Worm (Caenorhabditis elegans) whole organism, late embryonic: ENCODE data around the gene eor-1.

Experiments
- ama-1 ChIP-seq: fragments of 150-350 bp; optimal IDR thresholded peaks from 2 replicates; lab custom pipeline; 2014
- ceh-24 ChIP-seq: sonication (generic microtip); optimal IDR thresholded peaks from 2 replicates; lab custom pipeline; 2016; ENCODE audit warnings: mild to moderate bottlenecking, missing genetic modification characterization, missing compliant biosample characterization
- ceh-31 ChIP-seq: sonication (generic microtip); optimal IDR thresholded peaks from 2 replicates; lab custom pipeline; 2016; ENCODE audit warnings: missing genetic modification characterization, missing compliant biosample characterization
- elt-2 ChIP-seq: sonication (generic microtip); optimal IDR thresholded peaks from 2 replicates; lab custom pipeline; 2016; ENCODE audit warnings: missing genetic modification reagents, missing genetic modification characterization, missing compliant biosample characterization
- fax-1 ChIP-seq: sonication (generic microtip); optimal IDR thresholded peaks from 2 replicates; lab custom pipeline; 2016; ENCODE audit warnings: missing genotype, missing genetic modification characterization, missing compliant biosample characterization
- fkh-10 ChIP-seq: fragments of 150-350 bp; optimal IDR thresholded peaks from 2 replicates; lab custom pipeline; 2014; ENCODE audit warnings: missing biosample characterization, missing genetic modification reagents, missing genetic modification characterization
- hlh-6 ChIP-seq: sonication (generic microtip); optimal IDR thresholded peaks from 2 replicates; lab custom pipeline; 2016; ENCODE audit warnings: missing genotype, missing genetic modification characterization, missing compliant biosample characterization
- nfya-1 ChIP-seq: sonication (generic microtip); optimal IDR thresholded peaks from 2 replicates; lab custom pipeline; 2017; ENCODE audit warnings: missing genetic modification characterization, mild to moderate bottlenecking, missing compliant biosample characterization, antibody characterized with exemption, moderate library complexity
- nhr-11 ChIP-seq: fragments of 150-350 bp; optimal IDR thresholded peaks from 2 replicates; lab custom pipeline; 2014; ENCODE audit warnings: missing biosample characterization, missing genetic modification characterization
- npax-4 ChIP-seq: sonication (generic microtip); optimal IDR thresholded peaks from 2 replicates; lab custom pipeline; 2016; ENCODE audit warnings: missing genetic modification characterization, missing compliant biosample characterization
- pax-1 ChIP-seq: fragments of 150-350 bp; optimal IDR thresholded peaks from 2 replicates; lab custom pipeline; 2014; ENCODE audit warnings: missing biosample characterization, missing genetic modification characterization
- pha-4 ChIP-seq: fragments of 150-350 bp; optimal IDR thresholded peaks from 2 replicates; lab custom pipeline; 2018; ENCODE audit warnings: missing biosample characterization, missing genetic modification reagents, missing genetic modification characterization
- syd-9 ChIP-seq: sonication (generic microtip); optimal IDR thresholded peaks from 2 replicates; lab custom pipeline; 2016; ENCODE audit warnings: mild to moderate bottlenecking, missing genetic modification characterization, moderate library complexity, missing compliant biosample characterization
- tbx-2 ChIP-seq: sonication (generic microtip); optimal IDR thresholded peaks from 2 replicates; lab custom pipeline; 2016; ENCODE audit warnings: missing genetic modification characterization, missing compliant biosample characterization

DNA sequence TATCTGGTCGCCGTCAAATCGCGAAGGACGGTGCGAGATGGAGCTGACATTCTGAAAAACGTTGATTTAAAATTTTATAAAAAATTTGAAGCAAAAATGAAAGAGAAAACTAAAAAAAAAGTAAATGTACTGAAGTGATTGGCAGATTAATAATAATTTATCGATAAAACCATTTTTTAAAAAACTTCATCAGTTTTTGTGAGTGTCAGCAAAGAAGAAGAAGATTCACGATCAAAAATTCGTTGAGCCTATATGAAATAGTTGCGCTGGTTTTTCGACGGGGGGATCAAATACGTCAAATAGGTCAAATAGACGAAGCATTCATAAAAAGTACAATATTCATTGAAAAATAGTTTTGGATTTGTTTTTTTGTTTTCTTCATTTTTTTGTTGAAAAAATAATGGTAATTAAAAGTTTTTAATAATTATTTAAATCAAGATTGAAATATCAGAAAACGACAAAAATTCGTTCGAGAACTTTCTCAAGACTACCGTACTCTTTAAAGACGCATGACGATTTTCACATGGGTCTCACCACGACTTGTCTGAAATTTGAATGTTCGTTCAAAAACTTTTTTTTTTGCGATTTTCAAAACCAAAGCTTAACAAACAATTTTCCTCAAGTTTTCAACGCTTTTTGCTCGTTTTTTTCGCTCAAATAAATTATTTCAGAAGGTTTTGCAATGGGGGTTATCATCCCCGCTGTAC lies 38.4 kb downstream of the eor-1 start, which contains the start of the genes memi-1 and cyp-31A3:
- no peak for TF ChIP-seq hlh-6 (tag; lab: Kevin White, UChicago)
- no peak for TF ChIP-seq ama-1 (lab: Kevin White, UChicago)
- no peak for TF ChIP-seq syd-9 (tag; lab: Kevin White, UChicago)
- TF ChIP-seq pax-1 (tag; lab: Kevin White, UChicago) = no peak
- no peak for TF ChIP-seq nhr-11 (tag; lab: Kevin White, UChicago)
- no peak for TF ChIP-seq npax-4 (tag; lab: Kevin White, UChicago)
- TF ChIP-seq ceh-31 (tag; lab: Kevin White, UChicago) = no peak
- no peak for TF ChIP-seq fax-1 (tag; lab: Kevin White, UChicago)
- TF ChIP-seq elt-2 = no peak
- no peak for TF ChIP-seq nfya-1 (tag; lab: Kevin White, UChicago)
- TF ChIP-seq ceh-24 (tag; lab: Kevin White, UChicago) = no peak
- no peak for TF ChIP-seq pha-4 (tag; lab: Kevin White, UChicago)
- TF ChIP-seq tbx-2 (tag; lab: Kevin White, UChicago) = no peak
- no peak for TF ChIP-seq fkh-10 (GFP tag; lab: Kevin White, UChicago)
